Worm (Caenorhabditis elegans): ENCODE measurements around the gene srbc-58.

- TF ChIP-seq ceh-13 (GFP tag; optimal IDR thresholded peaks at IDR 0.05) (no peak), ets-7 (tag; optimal IDR thresholded peaks at IDR 0.05) (no peak), sea-1 (GFP tag; conservative IDR thresholded peaks at IDR 0.05) (no peak), ama-1 (optimal IDR thresholded peaks at IDR 0.05) (no peak), scrt-1 (GFP tag; IDR thresholded peaks at IDR 0.05) (no peak), hnd-1 (tag; optimal IDR thresholded peaks at IDR 0.05) (no peak)
Observed at ce11 chrV:778339-778738, 3.5 kb downstream of the srbc-58 start, which contains the start of gene srbc-59.
